Fruit fly (Drosophila melanogaster): Measurements from ENCODE around the gene CG3558.

CG3558 gene

DNA sequence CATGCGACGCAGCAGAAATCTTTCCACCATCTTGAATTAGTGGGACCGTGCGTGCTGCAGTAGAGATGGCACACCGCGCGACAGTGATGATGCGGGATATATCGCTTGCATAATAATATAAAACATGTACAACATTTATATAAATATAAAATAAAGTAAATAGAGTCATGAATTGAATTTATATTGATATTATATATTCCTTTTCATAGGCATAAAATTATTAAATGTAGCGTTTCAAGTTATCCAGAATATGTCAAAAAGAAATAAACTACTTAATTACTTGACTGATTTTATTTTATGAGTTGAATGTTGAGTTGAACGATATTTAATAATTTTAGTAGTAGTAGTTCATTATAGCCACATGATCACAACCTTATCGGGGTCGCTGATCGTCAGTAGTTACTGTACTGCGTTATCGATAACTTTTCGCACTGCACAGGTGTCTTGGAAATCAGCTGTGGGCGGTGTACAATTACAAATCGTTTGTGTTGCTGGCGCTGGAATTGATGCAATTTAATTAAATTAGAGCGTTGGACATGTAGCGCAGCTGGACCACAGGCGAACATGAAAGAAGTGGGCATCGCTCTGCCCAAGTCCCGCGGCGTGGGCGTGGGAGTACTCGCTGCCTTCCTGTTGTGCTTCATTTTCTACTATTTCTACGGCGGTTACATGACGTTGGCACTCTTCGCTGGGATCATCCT is 4.8 kb upstream of the CG3558 start, which contains the start of the genes Chd1 and Bem46 (continued):
- TF ChIP-seq Lim3 (GFP tag; IDR thresholded peaks at IDR 0.05) = no peak
- no peak for TF ChIP-seq kni (GFP tag; optimal IDR thresholded peaks at IDR 0.05)
- TF ChIP-seq sima (GFP tag; optimal IDR thresholded peaks at IDR 0.05) = no peak
- peak; percentile 74 for TF ChIP-seq ro (GFP tag; IDR thresholded peaks at IDR 0.05)
- peak; percentile 91 for TF ChIP-seq CG14710 (tag; optimal IDR thresholded peaks at IDR 0.05)
- peak; percentile 79 for TF ChIP-seq bab2 (GFP tag; optimal IDR thresholded peaks at IDR 0.05)
- TF ChIP-seq org-1 (GFP tag; optimal IDR thresholded peaks at IDR 0.05) = peak; percentile 64
- peak; percentile 74; the same call in 1 of the 2 replicates for TF ChIP-seq danr (GFP tag; IDR thresholded peaks at IDR 0.05)
- TF ChIP-seq sisA (GFP tag; IDR thresholded peaks at IDR 0.05) = peak; percentile 90
- TF ChIP-seq Adf1 (GFP tag; IDR thresholded peaks at IDR 0.05) = peak; percentile 40; the same call in 1 of the 2 replicates
- peak; percentile 69 for TF ChIP-seq jumu (GFP tag; optimal IDR thresholded peaks at IDR 0.05)
- TF ChIP-seq dysf (GFP tag; IDR thresholded peaks at IDR 0.05) = peak; percentile 88
- 0 out of 2 replicates have a peak, but pooled peaks have one; percentile 28 for TF ChIP-seq gt (GFP tag; IDR thresholded peaks at IDR 0.05)
- TF ChIP-seq pan (optimal IDR thresholded peaks at IDR 0.05) = no peak
- TF ChIP-seq pan (GFP tag; optimal IDR thresholded peaks at IDR 0.05 in 1 of 2, IDR thresholded peaks at IDR 0.05 in 1 of 2) = peak in 1 of 2 experiments; percentile 86
- peak; percentile 61 for TF ChIP-seq maf-S (GFP tag; optimal IDR thresholded peaks at IDR 0.05)
- peak; percentile 70 for TF ChIP-seq CG10431 (GFP tag; optimal IDR thresholded peaks at IDR 0.05)
- no peak; the same call in 1 of the 2 replicates for TF ChIP-seq GATAe (GFP tag; conservative IDR thresholded peaks at IDR 0.05)
- peak in 1 of 2 experiments; percentile 64 for TF ChIP-seq Hr51 (GFP tag; optimal IDR thresholded peaks at IDR 0.05)
- TF ChIP-seq Bgb (GFP tag; IDR thresholded peaks at IDR 0.05; ENCODE audit: partially characterized antibody) = no peak
- no peak for TF ChIP-seq Hr39 (optimal IDR thresholded peaks at IDR 0.05)
- peak; percentile 36 for TF ChIP-seq BtbVII (GFP tag; optimal IDR thresholded peaks at IDR 0.05)
- no peak for TF ChIP-seq h (optimal IDR thresholded peaks at IDR 0.05)
- peak; percentile 74 for TF ChIP-seq Scr (GFP tag; IDR thresholded peaks at IDR 0.05; ENCODE audit: partially characterized antibody)
- peak; percentile 86 for TF ChIP-seq HLH54F (GFP tag; optimal IDR thresholded peaks at IDR 0.05)
- peak; percentile 53 for TF ChIP-seq CG6254 (GFP tag; optimal IDR thresholded peaks at IDR 0.05)
- TF ChIP-seq pros (GFP tag; optimal IDR thresholded peaks at IDR 0.05) = peak; percentile 13
- no peak for TF ChIP-seq bowl (GFP tag; IDR thresholded peaks at IDR 0.05)
- TF ChIP-seq CG4424 (GFP tag; optimal IDR thresholded peaks at IDR 0.05) = peak; percentile 89
- TF ChIP-seq CG4328 (GFP tag; optimal IDR thresholded peaks at IDR 0.05) = peak; percentile 81
- TF ChIP-seq CTCF (GFP tag; optimal IDR thresholded peaks at IDR 0.05) = no peak
- no peak for TF ChIP-seq fru (optimal IDR thresholded peaks at IDR 0.05)
- peak; percentile 86 for TF ChIP-seq dmrt11E (tag; optimal IDR thresholded peaks at IDR 0.05)
- TF ChIP-seq CG10654 (GFP tag; optimal IDR thresholded peaks at IDR 0.05) = peak; percentile 85
- TF ChIP-seq Atf3 (GFP tag; optimal IDR thresholded peaks at IDR 0.05) = peak; percentile 61
- peak; percentile 73 for TF ChIP-seq CG33557 (GFP tag; optimal IDR thresholded peaks at IDR 0.05)

DNA sequence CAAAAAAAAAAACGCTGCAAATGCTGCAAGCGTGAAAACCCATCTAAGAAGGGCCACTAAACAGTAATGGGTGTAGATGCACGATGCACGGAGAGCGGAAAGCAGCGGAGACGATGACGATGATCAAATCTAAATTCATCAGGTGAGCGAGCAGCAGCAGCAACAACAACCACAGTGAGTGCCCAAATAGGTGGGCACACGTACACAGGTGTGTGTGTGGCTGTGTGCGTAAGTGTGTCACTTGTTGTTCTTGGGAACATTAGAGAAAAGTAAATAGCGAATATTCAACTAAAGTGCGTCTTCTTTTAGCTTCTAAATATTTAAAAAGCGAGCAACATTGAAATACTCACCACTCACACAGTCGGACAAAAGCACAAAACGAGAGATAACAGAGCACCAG is 566 bp downstream of the CG3558 start:
- TF ChIP-seq CG2678 (tag; optimal IDR thresholded peaks at IDR 0.05) (no peak), Hsf (GFP tag; optimal IDR thresholded peaks at IDR 0.05) (no peak), eve (GFP tag; optimal IDR thresholded peaks at IDR 0.05) (no peak), nmo (GFP tag; optimal IDR thresholded peaks at IDR 0.05) (no peak), CG13123 (GFP tag; optimal IDR thresholded peaks at IDR 0.05) (no peak), CG6791 (GFP tag; IDR thresholded peaks at IDR 0.05; ENCODE audit: partially characterized antibody) (no peak), CG10565 (GFP tag; optimal IDR thresholded peaks at IDR 0.05) (no peak), CG4328 (GFP tag; optimal IDR thresholded peaks at IDR 0.05) (peak; percentile 8), Poxn (GFP tag; IDR thresholded peaks at IDR 0.05) (no peak), CG17361 (GFP tag; IDR thresholded peaks at IDR 0.05) (no peak), sisA (GFP tag; IDR thresholded peaks at IDR 0.05) (no peak), CG12391 (tag; optimal IDR thresholded peaks at IDR 0.05) (no peak), dati (GFP tag; IDR thresholded peaks at IDR 0.05) (no peak), Fer2 (tag; optimal IDR thresholded peaks at IDR 0.05) (no peak), Opbp (GFP tag; IDR thresholded peaks at IDR 0.05; ENCODE audit: partially characterized antibody) (no peak), MESR4 (GFP tag; optimal IDR thresholded peaks at IDR 0.05) (peak; percentile 30), CG9727 (GFP tag; optimal IDR thresholded peaks at IDR 0.05) (no peak), z (GFP tag; IDR thresholded peaks at IDR 0.05) (no peak), CG10321 (GFP tag; IDR thresholded peaks at IDR 0.05) (no peak)
